Fruit fly (Drosophila melanogaster): ENCODE data around the gene Mf.

Mf gene

DNA sequence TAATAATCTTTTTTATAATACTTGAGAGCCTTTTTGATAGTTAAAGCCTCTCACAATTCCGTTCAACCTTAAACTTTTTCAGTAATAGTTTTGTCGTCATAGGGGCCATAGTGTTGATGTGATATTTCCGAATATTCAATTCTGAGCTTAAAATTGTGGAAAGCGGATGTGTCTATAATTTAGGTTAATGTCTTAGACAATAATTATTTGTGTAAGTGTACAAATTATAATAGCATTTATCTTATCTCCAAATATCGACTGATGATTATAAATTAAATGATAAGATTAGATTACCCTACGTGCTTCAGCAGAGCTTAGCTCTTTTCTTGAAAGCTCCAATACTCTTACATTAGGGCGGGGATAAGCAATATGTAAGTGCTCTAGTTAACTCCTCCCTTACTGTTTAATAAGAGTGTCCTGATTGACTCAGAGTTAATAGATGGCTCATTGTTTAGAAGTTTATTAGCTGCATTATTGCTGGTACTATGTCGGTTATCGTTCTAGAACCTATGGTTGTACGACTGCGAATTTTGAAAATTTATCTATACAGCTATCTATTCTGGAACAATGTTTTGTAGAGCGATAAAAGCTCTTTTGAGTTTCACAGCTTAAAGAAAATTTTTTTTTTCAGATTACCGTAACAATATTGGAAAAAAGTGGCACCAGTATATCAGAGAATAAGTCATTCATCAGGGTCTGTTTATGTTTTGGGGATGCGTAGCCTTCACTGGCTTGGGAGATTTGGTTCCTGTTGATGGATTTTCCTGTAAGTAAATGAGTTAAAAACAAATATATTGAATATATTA, 42.1 kb downstream of the Mf start:
- TF ChIP-seq Myc (optimal IDR thresholded peaks at IDR 0.05) (no peak), insv (optimal IDR thresholded peaks at IDR 0.05) (no peak), h (optimal IDR thresholded peaks at IDR 0.05) (no peak), psq (optimal IDR thresholded peaks at IDR 0.05) (no peak)

- no peak for TF ChIP-seq h (optimal IDR thresholded peaks at IDR 0.05)
- TF ChIP-seq Myc (optimal IDR thresholded peaks at IDR 0.05) = no peak
- TF ChIP-seq psq (optimal IDR thresholded peaks at IDR 0.05) = no peak
- TF ChIP-seq Sin3A (optimal IDR thresholded peaks at IDR 0.05) = no peak
- no peak for TF ChIP-seq ttk (optimal IDR thresholded peaks at IDR 0.05)
- no peak for TF ChIP-seq insv (optimal IDR thresholded peaks at IDR 0.05)
Measured at dm6 chr3R:15138251-15138650, 43.1 kb downstream of the Mf start.

DNA sequence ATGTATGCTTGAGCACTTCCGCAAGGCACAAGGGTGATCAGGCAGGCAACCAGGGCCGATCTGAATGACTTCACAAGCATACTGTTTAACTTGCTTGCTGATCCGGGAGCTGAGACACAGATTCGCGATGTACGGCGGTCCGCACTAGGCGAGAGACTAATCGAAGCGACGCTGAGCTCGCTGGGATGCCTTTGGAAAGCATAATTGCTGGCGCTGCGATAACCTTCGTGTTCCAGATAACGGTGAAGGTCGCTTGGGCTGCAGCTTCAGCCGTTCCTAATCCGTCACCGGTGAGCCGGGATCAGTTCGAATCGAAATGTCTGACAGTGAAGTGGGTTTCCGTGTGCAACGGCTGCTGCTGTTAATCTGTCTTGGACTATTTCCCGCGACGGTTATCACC, 44.5 kb downstream of the Mf start, which contains the start of the genes CG6912 and CG3984:
TSS of gene CG6912 (minus strand) at position 159 of the 400 bp plus-strand sequence.
TSS of gene CG3984 (plus strand) at position 303 of the 400 bp plus-strand sequence.
- TF ChIP-seq Myc (optimal IDR thresholded peaks at IDR 0.05) (no peak), insv (optimal IDR thresholded peaks at IDR 0.05) (no peak), Sin3A (optimal IDR thresholded peaks at IDR 0.05) (no peak), psq (optimal IDR thresholded peaks at IDR 0.05) (no peak), h (optimal IDR thresholded peaks at IDR 0.05) (no peak)

DNA sequence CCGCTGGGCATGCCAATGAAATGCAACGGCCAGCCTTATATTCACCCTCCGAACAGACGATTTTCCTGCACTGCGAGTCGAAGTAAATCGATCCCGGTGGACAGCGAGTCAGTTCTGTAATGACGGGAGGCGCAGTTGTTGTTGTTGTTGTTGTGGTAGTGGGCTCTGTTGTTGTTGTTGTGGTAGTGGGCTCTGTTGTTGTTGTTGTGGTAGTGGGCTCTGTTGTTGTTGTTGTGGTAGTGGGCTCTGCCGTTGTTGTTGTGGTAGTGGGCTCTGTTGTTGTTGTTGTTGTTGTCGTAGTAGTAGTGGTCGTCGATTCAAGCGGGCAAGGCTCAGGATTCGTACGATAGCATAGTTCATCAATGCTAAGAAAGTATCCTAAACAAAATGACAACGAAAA, 45.3 kb downstream of the Mf start:
- no peak for TF ChIP-seq h (optimal IDR thresholded peaks at IDR 0.05)
- no peak for TF ChIP-seq Myc (optimal IDR thresholded peaks at IDR 0.05)
- TF ChIP-seq insv (optimal IDR thresholded peaks at IDR 0.05) = no peak
- TF ChIP-seq ttk (optimal IDR thresholded peaks at IDR 0.05) = no peak
- TF ChIP-seq psq (optimal IDR thresholded peaks at IDR 0.05) = no peak
- no peak for TF ChIP-seq Sin3A (optimal IDR thresholded peaks at IDR 0.05)

- no peak for TF ChIP-seq Myc (optimal IDR thresholded peaks at IDR 0.05)
- no peak for TF ChIP-seq ttk (optimal IDR thresholded peaks at IDR 0.05)
- no peak for TF ChIP-seq insv (optimal IDR thresholded peaks at IDR 0.05)
Measured at dm6 chr3R:15131677-15132076, 49.6 kb downstream of the Mf start, which contains the start of gene CG42788. TSS of gene CG42788 (minus strand) at chr3R:15131926.

DNA sequence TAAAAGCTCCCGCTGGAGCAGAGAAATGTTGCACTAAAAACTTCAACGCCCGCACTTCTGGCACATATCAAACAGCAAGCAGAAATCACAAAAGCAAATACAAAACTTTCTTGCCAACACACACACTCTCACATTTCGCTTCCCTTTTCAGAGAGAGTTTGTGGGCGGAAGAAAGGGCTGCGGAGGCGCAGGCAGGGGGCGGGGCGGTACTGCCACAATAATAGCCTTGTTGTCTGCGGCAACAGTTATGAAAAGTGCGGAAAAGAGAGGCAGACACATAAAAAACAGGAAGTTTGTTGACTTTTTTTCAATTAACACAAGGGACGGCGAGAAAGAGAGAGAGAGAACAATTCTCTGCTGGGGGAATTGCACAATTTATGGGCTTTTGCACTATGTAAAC, 50.4 kb downstream of the Mf start:
- TF ChIP-seq ttk (optimal IDR thresholded peaks at IDR 0.05) (no peak), psq (optimal IDR thresholded peaks at IDR 0.05) (no peak), Sin3A (optimal IDR thresholded peaks at IDR 0.05) (no peak), h (optimal IDR thresholded peaks at IDR 0.05) (no peak), Myc (optimal IDR thresholded peaks at IDR 0.05) (no peak), insv (optimal IDR thresholded peaks at IDR 0.05) (no peak)

dm6 chr3R:15129998-15130397, 51.3 kb downstream of the Mf start:
- no peak for TF ChIP-seq ttk (optimal IDR thresholded peaks at IDR 0.05)
- no peak for TF ChIP-seq Sin3A (optimal IDR thresholded peaks at IDR 0.05)
- no peak for TF ChIP-seq h (optimal IDR thresholded peaks at IDR 0.05)
- TF ChIP-seq insv (optimal IDR thresholded peaks at IDR 0.05) = no peak
- TF ChIP-seq Myc (optimal IDR thresholded peaks at IDR 0.05) = no peak
- TF ChIP-seq psq (optimal IDR thresholded peaks at IDR 0.05) = no peak

- TF ChIP-seq psq (optimal IDR thresholded peaks at IDR 0.05) (no peak), Sin3A (optimal IDR thresholded peaks at IDR 0.05) (no peak), h (optimal IDR thresholded peaks at IDR 0.05) (no peak), ttk (optimal IDR thresholded peaks at IDR 0.05) (no peak), Myc (optimal IDR thresholded peaks at IDR 0.05) (no peak), insv (optimal IDR thresholded peaks at IDR 0.05) (no peak)
Measured at dm6 chr3R:15128646-15129429, 52.5 kb downstream of the Mf start.

- TF ChIP-seq Myc (optimal IDR thresholded peaks at IDR 0.05) = no peak
- no peak for TF ChIP-seq insv (optimal IDR thresholded peaks at IDR 0.05)
- no peak for TF ChIP-seq psq (optimal IDR thresholded peaks at IDR 0.05)
- no peak for TF ChIP-seq Sin3A (optimal IDR thresholded peaks at IDR 0.05)
- no peak for TF ChIP-seq ttk (optimal IDR thresholded peaks at IDR 0.05)
- TF ChIP-seq h (optimal IDR thresholded peaks at IDR 0.05) = no peak
Measured at dm6 chr3R:15128060-15128459, 53.2 kb downstream of the Mf start.

DNA sequence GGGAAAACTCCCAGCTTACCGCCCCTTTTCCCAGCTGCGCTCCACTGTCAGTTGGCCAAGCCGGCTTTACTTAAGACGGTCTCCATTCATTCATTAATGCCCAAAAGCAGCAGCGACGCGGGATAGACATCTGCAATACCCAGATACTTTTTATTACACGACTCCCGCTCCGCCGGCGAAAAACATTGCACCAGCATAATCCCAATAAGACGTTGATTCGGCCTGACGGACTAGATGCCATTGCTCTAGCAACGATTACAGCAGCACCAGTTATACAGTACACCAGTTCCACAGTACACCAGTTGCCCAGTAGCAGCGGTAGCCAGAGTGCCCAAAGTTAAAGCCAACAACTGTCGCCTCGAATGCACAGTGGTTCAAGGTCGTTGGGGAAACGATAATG, 55.5 kb downstream of the Mf start:
- TF ChIP-seq insv (optimal IDR thresholded peaks at IDR 0.05) (no peak), Sin3A (optimal IDR thresholded peaks at IDR 0.05) (no peak), ttk (optimal IDR thresholded peaks at IDR 0.05) (no peak), psq (optimal IDR thresholded peaks at IDR 0.05) (no peak), h (optimal IDR thresholded peaks at IDR 0.05) (no peak), Myc (optimal IDR thresholded peaks at IDR 0.05) (no peak)

- TF ChIP-seq psq (optimal IDR thresholded peaks at IDR 0.05) (no peak), Sin3A (optimal IDR thresholded peaks at IDR 0.05) (no peak), insv (optimal IDR thresholded peaks at IDR 0.05) (no peak), h (optimal IDR thresholded peaks at IDR 0.05) (no peak), ttk (optimal IDR thresholded peaks at IDR 0.05) (no peak), Myc (optimal IDR thresholded peaks at IDR 0.05) (no peak)
Measured at dm6 chr3R:15124559-15124958, 56.8 kb downstream of the Mf start.

- TF ChIP-seq insv (optimal IDR thresholded peaks at IDR 0.05) (no peak), Myc (optimal IDR thresholded peaks at IDR 0.05) (no peak), psq (optimal IDR thresholded peaks at IDR 0.05) (no peak), ttk (optimal IDR thresholded peaks at IDR 0.05) (no peak), h (optimal IDR thresholded peaks at IDR 0.05) (no peak), Sin3A (optimal IDR thresholded peaks at IDR 0.05) (no peak)
Measured at dm6 chr3R:15123036-15123715, 58.1 kb downstream of the Mf start.

Measured in Kc167 (cell line).